Worm (Caenorhabditis elegans) whole organism, dauer: ENCODE measurements around the gene cest-30.

Experiments used
- unc-62 ChIP-seq: sonication (generic microtip); optimal IDR thresholded peaks from 2 replicates; lab custom pipeline; 2017; ENCODE audit warnings: missing biosample characterization, missing genetic modification reagents, missing genetic modification characterization

Gene cest-30

ce11 chrV:5269024-5269535 lies 6.2 kb upstream of the cest-30 start, which contains the start of gene penr-1:
Gene penr-1 (plus strand): TSS chrV:5269485.
- no peak for TF ChIP-seq unc-62

ce11 chrV:5265581-5265980 lies 2.7 kb upstream of the cest-30 start, which contains the start of the genes srt-69 and B0238.12:
Gene srt-69 (minus strand): TSS chrV:5265681.
Gene B0238.12 (plus strand): TSS chrV:5265844.
- TF ChIP-seq unc-62 = no peak

ce11 chrV:5259448-5259847 lies 3.5 kb downstream of the cest-30 start, which contains the start of gene srt-70:
Gene srt-70 (minus strand): TSS chrV:5259548.
- TF ChIP-seq unc-62 = no peak

ce11 chrV:5257358-5257757 lies 5.5 kb downstream of the cest-30 start, which contains the start of gene srt-67:
Gene srt-67 (minus strand): TSS chrV:5257458.
- TF ChIP-seq unc-62 = no peak

- no peak for TF ChIP-seq unc-62
These were observed 10.9 kb downstream of the cest-30 start, which contains the start of gene srt-68 for ce11 chrV:5252016-5252415. Gene srt-68 (minus strand): TSS chrV:5252116.

ce11 chrV:5243036-5243435 lies 19.9 kb downstream of the cest-30 start, which contains the start of gene cest-35.1:
Gene cest-35.1 (minus strand): TSS chrV:5243136.
- no peak for TF ChIP-seq unc-62

ce11 chrV:5239903-5240302 lies 23.0 kb downstream of the cest-30 start, which contains the start of gene B0238.15:
Gene B0238.15 (plus strand): TSS chrV:5240203.
- TF ChIP-seq unc-62 = no peak

ce11 chrV:5239404-5239803 lies 23.5 kb downstream of the cest-30 start, which contains the start of gene C52A10.3:
Gene C52A10.3 (minus strand): TSS chrV:5239504.
- no peak for TF ChIP-seq unc-62

ce11 chrV:5237116-5237515 lies 25.8 kb downstream of the cest-30 start, which contains the start of gene cest-35.2:
Gene cest-35.2 (minus strand): TSS chrV:5237216.
- TF ChIP-seq unc-62 = no peak

- TF ChIP-seq unc-62 = no peak
These were observed 29.1 kb downstream of the cest-30 start, which contains the start of gene cest-32 for ce11 chrV:5233777-5234176. Gene cest-32 (minus strand): TSS chrV:5233891.

- TF ChIP-seq unc-62 = no peak
These were observed 34.4 kb downstream of the cest-30 start for ce11 chrV:5228513-5228912.

ce11 chrV:5225660-5226059 lies 37.2 kb downstream of the cest-30 start:
- TF ChIP-seq unc-62 = no peak

- no peak for TF ChIP-seq unc-62
These were observed 39.9 kb downstream of the cest-30 start, which contains the start of gene Y49G5B.1 for ce11 chrV:5223044-5223443. Gene Y49G5B.1 (plus strand): TSS chrV:5223367.

ce11 chrV:5213674-5214073 lies 49.2 kb downstream of the cest-30 start:
- no peak for TF ChIP-seq unc-62
